Worm (Caenorhabditis elegans): Measurements from ENCODE around the gene srbc-33.

ce11 chrV:3530403-3530802 lies 45.8 kb upstream of the srbc-33 start, which contains the start of gene srbc-66:
- no peak for TF ChIP-seq aly-2 (tag; optimal IDR thresholded peaks at IDR 0.05)
- no peak for TF ChIP-seq nhr-77 (tag; optimal IDR thresholded peaks at IDR 0.05)
- no peak for TF ChIP-seq snpc-4 (tag; optimal IDR thresholded peaks at IDR 0.05)
- no peak for TF ChIP-seq Y55F3AM.14 (GFP tag; optimal IDR thresholded peaks at IDR 0.05)
- no peak for TF ChIP-seq egl-27 (tag; optimal IDR thresholded peaks at IDR 0.05)
- TF ChIP-seq lin-39 (tag; optimal IDR thresholded peaks at IDR 0.05) = no peak
- no peak for TF ChIP-seq lin-11 (tag; optimal IDR thresholded peaks at IDR 0.05)
- TF ChIP-seq lsy-2 (tag; optimal IDR thresholded peaks at IDR 0.05) = no peak
- TF ChIP-seq R02D3.7 (tag; optimal IDR thresholded peaks at IDR 0.05) = no peak
- no peak for TF ChIP-seq mdl-1 (tag; optimal IDR thresholded peaks at IDR 0.05)

Measured in whole organism, L2 larva.